Worm (Caenorhabditis elegans) whole organism, L4 larva: ENCODE data around the gene nduf-11.

Experiments
- D1046.2 ChIP-seq: fragments of 200-800 bp; sonication (Bioruptor generic); IDR thresholded peaks from 2 replicates; pipeline ENCODE4 v1.3.6; 2022; ENCODE audit warnings: missing genetic modification characterization, missing compliant biosample characterization
- F26F4.8 ChIP-seq: fragments of 200-800 bp; sonication (Bioruptor generic); conservative IDR thresholded peaks from 2 replicates; pipeline ENCODE4 v1.3.6; 2022; ENCODE audit warnings: missing genetic modification characterization, missing compliant biosample characterization
- T20F7.1 ChIP-seq: fragments of 200-800 bp; sonication (Bioruptor generic); optimal IDR thresholded peaks from 2 replicates; lab custom pipeline; 2018; ENCODE audit warnings: mild to moderate bottlenecking, missing genetic modification characterization, missing compliant biosample characterization
- T26A8.4 ChIP-seq: fragments of 200-800 bp; sonication (Bioruptor generic); IDR thresholded peaks from 2 replicates; pipeline ENCODE4 v1.3.6; 2022; ENCODE audit warnings: missing genetic modification characterization, missing compliant biosample characterization
- Y48G9A.11 ChIP-seq: fragments of 200-800 bp; sonication (Bioruptor generic); IDR thresholded peaks from 2 replicates; pipeline ENCODE4 v1.3.6; 2022; ENCODE audit warnings: missing genetic modification reagents, missing genetic modification characterization, missing compliant biosample characterization
- Y5F2A.4 ChIP-seq: fragments of 200-800 bp; sonication (Bioruptor generic); optimal IDR thresholded peaks from 2 replicates; lab custom pipeline; 2018; ENCODE audit warnings: mild to moderate bottlenecking, missing genetic modification characterization, missing compliant biosample characterization
- Y75B8A.6 ChIP-seq: fragments of 200-800 bp; sonication (Bioruptor generic); IDR thresholded peaks from 2 replicates; pipeline ENCODE4 v1.3.6; 2022; ENCODE audit warnings: missing genetic modification reagents, missing genetic modification characterization, missing compliant biosample characterization
- aha-1 ChIP-seq: fragments of 150-350 bp; peaks from one replicate; lab custom pipeline; 2014; ENCODE audit warnings: missing biosample characterization, missing genetic modification characterization
- aly-2 ChIP-seq: sonication (generic microtip); optimal IDR thresholded peaks from 2 replicates; lab custom pipeline; 2018; ENCODE audit warnings: missing biosample characterization, missing genetic modification characterization
- ceh-20 ChIP-seq: fragments of 200-800 bp; sonication (Bioruptor generic); IDR thresholded peaks from 2 replicates; pipeline ENCODE4 v1.3.6; 2022; ENCODE audit warnings: missing genetic modification reagents, missing genetic modification characterization, missing compliant biosample characterization
- cey-2 ChIP-seq: sonication (generic microtip); optimal IDR thresholded peaks from 3 replicates; lab custom pipeline; 2017; ENCODE audit warnings: missing genetic modification characterization, mild to moderate bottlenecking, missing compliant biosample characterization, antibody characterized with exemption, borderline replicate concordance; ENCODE audit not compliant: insufficient read depth
- daf-8 ChIP-seq: fragments of 200-800 bp; sonication (Bioruptor generic); IDR thresholded peaks from 2 replicates; pipeline ENCODE4 v1.3.6; 2022; ENCODE audit warnings: missing genetic modification characterization, missing compliant biosample characterization
- dmd-9 ChIP-seq: fragments of 200-800 bp; sonication (Bioruptor generic); IDR thresholded peaks from 2 replicates; pipeline ENCODE4 v1.3.6; 2022; ENCODE audit warnings: missing genetic modification reagents, missing genetic modification characterization, missing compliant biosample characterization
- dve-1 ChIP-seq: sonication (generic microtip); optimal IDR thresholded peaks from 2 replicates; lab custom pipeline; 2017; ENCODE audit warnings: antibody characterized with exemption, mild to moderate bottlenecking, missing genetic modification characterization, missing compliant biosample characterization; ENCODE audit not compliant: insufficient read depth
- egl-43 ChIP-seq: fragments of 200-800 bp; sonication (Bioruptor generic); IDR thresholded peaks from 2 replicates; pipeline ENCODE4 v1.3.6; 2022; ENCODE audit warnings: missing genetic modification reagents, missing genetic modification characterization, missing compliant biosample characterization
- hlh-30 ChIP-seq: sonication (generic microtip); optimal IDR thresholded peaks from 2 replicates; lab custom pipeline; 2017; ENCODE audit warnings: antibody characterized with exemption, mild to moderate bottlenecking, missing genetic modification characterization, missing compliant biosample characterization; ENCODE audit not compliant: insufficient read depth
- lim-7 ChIP-seq: fragments of 200-800 bp; sonication (Bioruptor generic); IDR thresholded peaks from 2 replicates; pipeline ENCODE4 v1.3.6; 2022; ENCODE audit warnings: missing genetic modification characterization, missing compliant biosample characterization
- lin-1 ChIP-seq: fragments of 200-800 bp; sonication (Bioruptor generic); IDR thresholded peaks from 2 replicates; pipeline ENCODE4 v1.3.6; 2022; ENCODE audit warnings: missing genetic modification reagents, missing genetic modification characterization, missing compliant biosample characterization
- lin-13 ChIP-seq: fragments of 150-350 bp; optimal IDR thresholded peaks from 2 replicates; lab custom pipeline; 2014; ENCODE audit warnings: missing biosample characterization, missing genetic modification reagents, missing genetic modification characterization
- lin-39 ChIP-seq: fragments of 150-350 bp; optimal IDR thresholded peaks from 2 replicates; lab custom pipeline; 2014; ENCODE audit warnings: missing biosample characterization, missing genetic modification reagents, missing genetic modification characterization
- lir-3 ChIP-seq: sonication (generic microtip); optimal IDR thresholded peaks from 2 replicates; lab custom pipeline; 2016; ENCODE audit warnings: mild to moderate bottlenecking, missing genetic modification characterization, missing compliant biosample characterization
- lsy-2 ChIP-seq, 2 experiments: fragments of 150-350 bp in 1 of 2; sonication (generic microtip) in 1 of 2; optimal IDR thresholded peaks; 2 replicates each; lab custom pipeline; 2014 to 2017; ENCODE audit warnings: missing biosample characterization in 2 of 2, missing genetic modification characterization in 2 of 2
- madf-5 ChIP-seq, 2 experiments: fragments of 200-800 bp; sonication (Bioruptor generic); IDR thresholded peaks; 2 replicates each; pipeline ENCODE4 v1.3.6; 2022; ENCODE audit warnings: missing compliant biosample characterization in 2 of 2, missing genetic modification characterization in 2 of 2
- madf-9 ChIP-seq: fragments of 200-800 bp; sonication (Bioruptor generic); conservative IDR thresholded peaks from 2 replicates; pipeline ENCODE4 v1.3.6; 2022; ENCODE audit warnings: missing genetic modification reagents, missing genetic modification characterization, missing compliant biosample characterization
- mdl-1 ChIP-seq, 2 experiments: fragments of 150-350 bp in 1 of 2; sonication (generic microtip) in 1 of 2; optimal IDR thresholded peaks; 2 replicates each; lab custom pipeline; 2014 to 2017; ENCODE audit warnings: missing biosample characterization in 2 of 2, missing genetic modification characterization in 2 of 2
- mdt-29 ChIP-seq: fragments of 200-800 bp; sonication (Bioruptor generic); IDR thresholded peaks from 2 replicates; pipeline ENCODE4 v1.3.6; 2022; ENCODE audit warnings: missing genetic modification reagents, missing genetic modification characterization, missing compliant biosample characterization
- mes-2 ChIP-seq: sonication (generic microtip); optimal IDR thresholded peaks from 2 replicates; lab custom pipeline; 2016; ENCODE audit warnings: missing genotype, mild to moderate bottlenecking, missing genetic modification characterization, missing compliant biosample characterization; ENCODE audit not compliant: poor library complexity, severe bottlenecking
- mxl-2 ChIP-seq: fragments of 200-800 bp; sonication (Bioruptor generic); conservative IDR thresholded peaks from 2 replicates; pipeline ENCODE4 v1.3.6; 2022; ENCODE audit warnings: missing genetic modification reagents, missing genetic modification characterization, missing compliant biosample characterization
- nhr-10 ChIP-seq: fragments of 150-350 bp; optimal IDR thresholded peaks from 2 replicates; lab custom pipeline; 2014; ENCODE audit warnings: missing biosample characterization, missing genetic modification characterization
- nhr-102 ChIP-seq: sonication (generic microtip); optimal IDR thresholded peaks from 2 replicates; lab custom pipeline; 2016; ENCODE audit warnings: mild to moderate bottlenecking, missing genetic modification characterization, moderate library complexity, missing compliant biosample characterization
- nhr-111 ChIP-seq: fragments of 200-800 bp; sonication (Bioruptor generic); optimal IDR thresholded peaks from 2 replicates; lab custom pipeline; 2018; ENCODE audit warnings: mild to moderate bottlenecking, missing genetic modification characterization, missing compliant biosample characterization
- nhr-237 ChIP-seq: sonication (generic microtip); optimal IDR thresholded peaks from 2 replicates; lab custom pipeline; 2017; ENCODE audit warnings: missing biosample characterization, missing genetic modification characterization
- nhr-28 ChIP-seq: fragments of 150-350 bp; optimal IDR thresholded peaks from 2 replicates; lab custom pipeline; 2014; ENCODE audit warnings: missing biosample characterization, missing genetic modification characterization
- nhr-48 ChIP-seq: sonication (generic microtip); optimal IDR thresholded peaks from 2 replicates; lab custom pipeline; 2016; ENCODE audit warnings: mild to moderate bottlenecking, missing genetic modification characterization, missing compliant biosample characterization
- nhr-76 ChIP-seq: fragments of 150-350 bp; optimal IDR thresholded peaks from 2 replicates; lab custom pipeline; 2014; ENCODE audit warnings: missing biosample characterization, missing genetic modification characterization
- nhr-77 ChIP-seq: fragments of 150-350 bp; optimal IDR thresholded peaks from 2 replicates; lab custom pipeline; 2014; ENCODE audit warnings: missing biosample characterization, missing genetic modification characterization
- pqm-1 ChIP-seq: sonication (generic microtip); optimal IDR thresholded peaks from 2 replicates; lab custom pipeline; 2017; ENCODE audit warnings: missing biosample characterization, missing genetic modification characterization
- rbr-2 ChIP-seq: sonication (generic microtip); optimal IDR thresholded peaks from 2 replicates; lab custom pipeline; 2016; ENCODE audit warnings: missing genotype, missing genetic modification characterization, missing compliant biosample characterization
- sdz-12 ChIP-seq: fragments of 200-800 bp; sonication (Bioruptor generic); optimal IDR thresholded peaks from 2 replicates; lab custom pipeline; 2018; ENCODE audit warnings: mild to moderate bottlenecking, missing genetic modification characterization, missing compliant biosample characterization
- skn-1 ChIP-seq: fragments of 150-350 bp; optimal IDR thresholded peaks from 2 replicates; lab custom pipeline; 2014; ENCODE audit warnings: missing biosample characterization, missing genetic modification characterization
- snpc-1.2 ChIP-seq: fragments of 200-800 bp; sonication (Bioruptor generic); IDR thresholded peaks from 2 replicates; pipeline ENCODE4 v1.3.6; 2022; ENCODE audit warnings: missing genetic modification reagents, missing genetic modification characterization, missing compliant biosample characterization
- spr-1 ChIP-seq: sonication (generic microtip); optimal IDR thresholded peaks from 2 replicates; lab custom pipeline; 2016; ENCODE audit warnings: mild to moderate bottlenecking, missing genetic modification characterization, missing compliant biosample characterization
- tra-1 ChIP-seq: fragments of 200-800 bp; sonication (Bioruptor generic); IDR thresholded peaks from 2 replicates; pipeline ENCODE4 v1.3.6; 2022; ENCODE audit warnings: missing genetic modification reagents, missing genetic modification characterization, missing compliant biosample characterization
- unc-130 ChIP-seq: sonication (generic microtip); optimal IDR thresholded peaks from 2 replicates; lab custom pipeline; 2016; ENCODE audit warnings: missing genetic modification reagents, missing genetic modification characterization, missing compliant biosample characterization
- unc-62 ChIP-seq, 3 experiments: fragments of 150-350 bp in 1 of 3; sonication (generic microtip); optimal IDR thresholded peaks in 2 of 3; peaks in 1 of 3; 1 replicate in 1 of 3; 2 replicates in 2 of 3; lab custom pipeline; 2014 to 2017; ENCODE audit warnings: missing biosample characterization in 3 of 3, missing genetic modification characterization in 3 of 3, missing genetic modification reagents in 3 of 3, missing genotype in 1 of 3
- vab-7 ChIP-seq: fragments of 200-800 bp; sonication (Bioruptor generic); IDR thresholded peaks from 2 replicates; pipeline ENCODE4 v1.3.6; 2022; ENCODE audit warnings: missing genetic modification reagents, missing genetic modification characterization, missing compliant biosample characterization
- zag-1 ChIP-seq: fragments of 150-350 bp; optimal IDR thresholded peaks from 2 replicates; lab custom pipeline; 2014; ENCODE audit warnings: missing biosample characterization, missing genetic modification characterization
- zfp-3 ChIP-seq: fragments of 200-800 bp; sonication (Bioruptor generic); conservative IDR thresholded peaks from 2 replicates; pipeline ENCODE4 v1.3.6; 2022; ENCODE audit warnings: missing genetic modification reagents, missing genetic modification characterization, missing compliant biosample characterization
- zip-11 ChIP-seq: fragments of 200-800 bp; sonication (Bioruptor generic); IDR thresholded peaks from 2 replicates; pipeline ENCODE4 v1.3.6; 2022; ENCODE audit warnings: missing genetic modification characterization, missing compliant biosample characterization

The nduf-11 gene

ce11 chrII:11333846-11334638, 11.4 kb downstream of the nduf-11 start (continued):
- no peak for TF ChIP-seq skn-1 (tag; lab: Kevin White, UChicago)
- no peak for TF ChIP-seq zip-11 (GFP tag; lab: Robert Waterston, UW)
- peak; percentile 28 for TF ChIP-seq hlh-30 (tag; lab: Kevin White, UChicago)
- TF ChIP-seq aha-1 (tag; lab: Kevin White, UChicago): no peak
- TF ChIP-seq lin-13: no peak
- peak; percentile 10 for TF ChIP-seq nhr-28
- no peak for TF ChIP-seq zfp-3 (GFP tag; lab: Robert Waterston, UW)
- TF ChIP-seq nhr-111: no peak
- peak; percentile 15 for TF ChIP-seq mes-2 (tag; lab: Kevin White, UChicago)
- 0 out of 2 replicates have a peak, but pooled peaks have one; percentile 35 for TF ChIP-seq mxl-2
- TF ChIP-seq ceh-20 (GFP tag; lab: Robert Waterston, UW): no peak
- TF ChIP-seq nhr-48: no peak
- TF ChIP-seq sdz-12 (GFP tag; lab: Kevin White, UChicago): no peak
- no peak for TF ChIP-seq spr-1 (tag; lab: Kevin White, UChicago)
- TF ChIP-seq zag-1 (tag; lab: Kevin White, UChicago): no peak
- no peak for TF ChIP-seq cey-2 (tag; lab: Kevin White, UChicago)
- no peak for TF ChIP-seq pqm-1
- TF ChIP-seq nhr-102 (tag; lab: Kevin White, UChicago): no peak
- no peak for TF ChIP-seq aly-2 (tag; lab: Kevin White, UChicago)
- TF ChIP-seq dve-1: no peak
- TF ChIP-seq dmd-9 (GFP tag; lab: Robert Waterston, UW): no peak
- TF ChIP-seq vab-7 (GFP tag; lab: Robert Waterston, UW): peak; percentile 64
- TF ChIP-seq Y48G9A.11: peak; percentile 45; the same call in 1 of the 2 replicates
- TF ChIP-seq lim-7 (GFP tag; lab: Robert Waterston, UW): peak; percentile 80
- peak; percentile 8; the same call in 1 of the 2 replicates for TF ChIP-seq mdt-29 (GFP tag; lab: Robert Waterston, UW)
- peak in 1 of 2 experiments; percentile 90 for TF ChIP-seq unc-62 (GFP tag; optimal IDR thresholded peaks at IDR 0.05 in 1 of 2; lab: Kevin White, UChicago)
- TF ChIP-seq unc-62 (tag; optimal IDR thresholded peaks at IDR 0.05; lab: Kevin White, UChicago): no peak
- peak; percentile 48; the same call in 1 of the 2 replicates for TF ChIP-seq tra-1 (GFP tag; lab: Robert Waterston, UW)
- no peak for TF ChIP-seq daf-8 (GFP tag; lab: Robert Waterston, UW)
- no peak for TF ChIP-seq T20F7.1 (GFP tag; lab: Kevin White, UChicago)
- TF ChIP-seq unc-130 (GFP tag; lab: Kevin White, UChicago): no peak
- TF ChIP-seq Y75B8A.6: no peak
- no peak for TF ChIP-seq F26F4.8 (GFP tag; lab: Robert Waterston, UW)
- TF ChIP-seq madf-5 (GFP tag; IDR thresholded peaks at IDR 0.05; lab: Robert Waterston, UW): no peak
- 0 out of 2 replicates have a peak, but pooled peaks have one; percentile 17 for TF ChIP-seq D1046.2 (GFP tag; lab: Robert Waterston, UW)
- no peak for TF ChIP-seq lir-3 (tag; lab: Kevin White, UChicago)
- TF ChIP-seq lsy-2 (tag; optimal IDR thresholded peaks at IDR 0.05; lab: Kevin White, UChicago): no peak
- TF ChIP-seq nhr-10 (tag; lab: Kevin White, UChicago): no peak
- peak; percentile 75 for TF ChIP-seq egl-43 (GFP tag; lab: Robert Waterston, UW)
- no peak for TF ChIP-seq nhr-77
- TF ChIP-seq nhr-76 (tag; lab: Kevin White, UChicago): no peak
- TF ChIP-seq lin-39 (tag; lab: Kevin White, UChicago): no peak
- peak; percentile 62; the same call in 1 of the 2 replicates for TF ChIP-seq madf-9
- 0 out of 2 replicates have a peak, but pooled peaks have one; percentile 11 for TF ChIP-seq snpc-1.2
- TF ChIP-seq mdl-1 (tag; optimal IDR thresholded peaks at IDR 0.05; lab: Kevin White, UChicago): peak in 1 of 2 experiments; percentile 25
- no peak for TF ChIP-seq nhr-237
- no peak for TF ChIP-seq lin-1 (GFP tag; lab: Robert Waterston, UW)
- TF ChIP-seq Y5F2A.4 (GFP tag; lab: Kevin White, UChicago): no peak
- TF ChIP-seq rbr-2: peak; percentile 7
- TF ChIP-seq T26A8.4 (GFP tag; lab: Robert Waterston, UW): peak; percentile 45; the same call in 1 of the 2 replicates
